Worm (Caenorhabditis elegans) whole organism, L2 larva: ENCODE data around the gene mrpl-45.

Experiments
- C34F6.9 ChIP-seq: fragments of 150-350 bp; optimal IDR thresholded peaks from 2 replicates; lab custom pipeline; 2014; ENCODE audit warnings: missing biosample characterization, missing genetic modification characterization
- F13H6.1 ChIP-seq: sonication (generic microtip); optimal IDR thresholded peaks from 2 replicates; lab custom pipeline; 2016; ENCODE audit warnings: missing genetic modification characterization, missing compliant biosample characterization
- R02D3.7 ChIP-seq: fragments of 150-350 bp; optimal IDR thresholded peaks from 2 replicates; lab custom pipeline; 2014; ENCODE audit warnings: missing biosample characterization, missing genetic modification characterization
- Y55F3AM.14 ChIP-seq: fragments of 200-800 bp; sonication (Bioruptor generic); optimal IDR thresholded peaks from 2 replicates; lab custom pipeline; 2018; ENCODE audit warnings: mild to moderate bottlenecking, missing genetic modification characterization, missing compliant biosample characterization
- ZK546.5 ChIP-seq: sonication (generic microtip); optimal IDR thresholded peaks from 2 replicates; lab custom pipeline; 2017; ENCODE audit warnings: missing biosample characterization, missing genetic modification characterization
- ama-1 ChIP-seq: fragments of 150-350 bp; optimal IDR thresholded peaks from 2 replicates; lab custom pipeline; 2018; ENCODE audit warnings: inconsistent platforms
- blmp-1 ChIP-seq: sonication (generic microtip); optimal IDR thresholded peaks from 2 replicates; lab custom pipeline; 2017; ENCODE audit warnings: missing genetic modification characterization, mild to moderate bottlenecking, missing compliant biosample characterization, antibody characterized with exemption, moderate library complexity; ENCODE audit not compliant: insufficient read depth
- ceh-16 ChIP-seq: fragments of 150-350 bp; optimal IDR thresholded peaks from 2 replicates; lab custom pipeline; 2014; ENCODE audit warnings: missing biosample characterization, missing genetic modification characterization
- egl-27 ChIP-seq: sonication (generic microtip); optimal IDR thresholded peaks from 3 replicates; lab custom pipeline; 2017; ENCODE audit warnings: missing biosample characterization, missing genetic modification reagents, missing genetic modification characterization
- elt-3 ChIP-seq: sonication (generic microtip); optimal IDR thresholded peaks from 2 replicates; lab custom pipeline; 2017; ENCODE audit warnings: missing biosample characterization, missing genetic modification characterization
- lin-13 ChIP-seq: fragments of 150-350 bp; optimal IDR thresholded peaks from 2 replicates; lab custom pipeline; 2014; ENCODE audit warnings: missing biosample characterization, missing genetic modification reagents, missing genetic modification characterization
- lin-39 ChIP-seq: fragments of 150-350 bp; optimal IDR thresholded peaks from 2 replicates; lab custom pipeline; 2014; ENCODE audit warnings: missing biosample characterization, missing genetic modification reagents, missing genetic modification characterization
- lsy-2 ChIP-seq, 2 experiments: fragments of 150-350 bp in 1 of 2; sonication (generic microtip) in 1 of 2; optimal IDR thresholded peaks; 2 replicates each; lab custom pipeline; 2014 to 2017; ENCODE audit warnings: missing biosample characterization in 2 of 2, missing genetic modification characterization in 2 of 2
- mab-5 ChIP-seq: fragments of 150-350 bp; optimal IDR thresholded peaks from 2 replicates; lab custom pipeline; 2014; ENCODE audit warnings: missing biosample characterization, missing genetic modification characterization
- nhr-10 ChIP-seq: sonication (generic microtip); optimal IDR thresholded peaks from 2 replicates; lab custom pipeline; 2017; ENCODE audit warnings: missing biosample characterization, missing genetic modification characterization
- nhr-11 ChIP-seq: fragments of 150-350 bp; optimal IDR thresholded peaks from 2 replicates; lab custom pipeline; 2014; ENCODE audit warnings: missing biosample characterization, missing genetic modification characterization
- nhr-12 ChIP-seq: fragments of 150-350 bp; optimal IDR thresholded peaks from 2 replicates; lab custom pipeline; 2014; ENCODE audit warnings: missing biosample characterization, missing genetic modification characterization
- nhr-129 ChIP-seq: fragments of 150-350 bp; optimal IDR thresholded peaks from 2 replicates; lab custom pipeline; 2014; ENCODE audit warnings: missing biosample characterization, missing genetic modification characterization
- nhr-21 ChIP-seq: fragments of 150-350 bp; optimal IDR thresholded peaks from 2 replicates; lab custom pipeline; 2014; ENCODE audit warnings: missing biosample characterization, missing genetic modification characterization
- nhr-23 ChIP-seq: fragments of 150-350 bp; optimal IDR thresholded peaks from 2 replicates; lab custom pipeline; 2014; ENCODE audit warnings: missing biosample characterization, missing genetic modification reagents, missing genetic modification characterization
- nhr-25 ChIP-seq: fragments of 150-350 bp; sonication (generic microtip); optimal IDR thresholded peaks from 3 replicates; lab custom pipeline; 2014; ENCODE audit warnings: missing biosample characterization, missing genetic modification characterization
- nhr-77 ChIP-seq: fragments of 150-350 bp; optimal IDR thresholded peaks from 2 replicates; lab custom pipeline; 2014; ENCODE audit warnings: missing biosample characterization, missing genetic modification characterization
- peb-1 ChIP-seq: fragments of 150-350 bp; optimal IDR thresholded peaks from 2 replicates; lab custom pipeline; 2014; ENCODE audit warnings: missing biosample characterization, missing genetic modification characterization
- sem-4 ChIP-seq: fragments of 150-350 bp; optimal IDR thresholded peaks from 2 replicates; lab custom pipeline; 2014; ENCODE audit warnings: missing biosample characterization, missing genetic modification reagents, missing genetic modification characterization
- skn-1 ChIP-seq: sonication (generic microtip); optimal IDR thresholded peaks from 2 replicates; lab custom pipeline; 2017; ENCODE audit warnings: missing biosample characterization, missing genetic modification characterization
- sma-3 ChIP-seq: sonication (generic microtip); optimal IDR thresholded peaks from 2 replicates; lab custom pipeline; 2016; ENCODE audit warnings: missing genetic modification reagents, missing genetic modification characterization, missing compliant biosample characterization
- sma-9 ChIP-seq, 2 experiments: fragments of 150-350 bp in 1 of 2; sonication (generic microtip) in 1 of 2; optimal IDR thresholded peaks; 2 replicates each; lab custom pipeline; 2014 to 2016; ENCODE audit warnings: missing genetic modification characterization in 2 of 2, mild to moderate bottlenecking in 1 of 2, missing biosample characterization in 1 of 2, missing compliant biosample characterization in 1 of 2, missing genetic modification reagents in 1 of 2, moderate library complexity in 1 of 2
- snpc-4 ChIP-seq: fragments of 150-350 bp; optimal IDR thresholded peaks from 2 replicates; lab custom pipeline; 2014; ENCODE audit warnings: missing biosample characterization, missing genetic modification characterization
- unc-55 ChIP-seq: fragments of 150-350 bp; sonication (generic microtip); optimal IDR thresholded peaks from 3 replicates; lab custom pipeline; 2014; ENCODE audit warnings: missing biosample characterization, missing genetic modification reagents, missing genetic modification characterization
- unc-62 ChIP-seq: fragments of 150-350 bp; optimal IDR thresholded peaks from 2 replicates; lab custom pipeline; 2014; ENCODE audit warnings: missing biosample characterization, missing genetic modification reagents, missing genetic modification characterization
- ztf-11 ChIP-seq: sonication (generic microtip); optimal IDR thresholded peaks from 2 replicates; lab custom pipeline; 2017; ENCODE audit warnings: missing biosample characterization, missing genetic modification characterization
- ztf-4 ChIP-seq: fragments of 150-350 bp; optimal IDR thresholded peaks from 2 replicates; lab custom pipeline; 2014; ENCODE audit warnings: missing biosample characterization, missing genetic modification characterization

The mrpl-45 gene

ce11 chrIII:1163203-1163602 lies 38.6 kb downstream of the mrpl-45 start:
- TF ChIP-seq ZK546.5 (tag; lab: Kevin White, UChicago): no peak
- no peak for TF ChIP-seq snpc-4 (tag; lab: Kevin White, UChicago)
- no peak for TF ChIP-seq nhr-10 (tag; lab: Kevin White, UChicago)
- TF ChIP-seq elt-3 (tag; lab: Kevin White, UChicago): no peak
- no peak for TF ChIP-seq unc-62 (GFP tag; lab: Kevin White, UChicago)
- no peak for TF ChIP-seq ceh-16 (tag; lab: Kevin White, UChicago)
- TF ChIP-seq nhr-23: no peak
- no peak for TF ChIP-seq F13H6.1 (tag; lab: Kevin White, UChicago)
- TF ChIP-seq mab-5: no peak
- TF ChIP-seq lsy-2 (tag; optimal IDR thresholded peaks at IDR 0.05; lab: Kevin White, UChicago): no peak
- TF ChIP-seq egl-27 (tag; lab: Kevin White, UChicago): no peak
- no peak for TF ChIP-seq sma-3 (GFP tag; lab: Kevin White, UChicago)
- TF ChIP-seq lin-39 (tag; lab: Kevin White, UChicago): no peak
- TF ChIP-seq sem-4 (tag; lab: Kevin White, UChicago): no peak

DNA sequence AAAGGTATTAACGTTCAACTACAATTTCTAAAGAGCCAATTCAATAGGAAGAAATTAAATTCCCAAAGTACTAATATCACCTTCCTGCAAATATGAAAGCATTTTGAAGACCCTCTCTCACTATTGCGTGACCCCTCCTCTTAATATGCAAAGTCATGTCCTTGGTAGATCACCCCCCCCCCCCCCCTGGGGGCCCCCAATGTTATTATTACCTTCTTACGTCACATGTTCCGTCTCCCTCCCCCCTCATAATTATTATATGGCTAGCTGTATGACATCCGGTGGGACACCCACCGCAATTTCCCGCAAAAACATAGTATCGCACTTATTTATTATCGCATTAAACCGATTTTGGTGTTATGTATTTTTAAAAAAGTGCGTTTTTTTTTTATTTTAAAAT lies 39.9 kb downstream of the mrpl-45 start:
- TF ChIP-seq mab-5: no peak
- no peak for TF ChIP-seq sem-4 (tag; lab: Kevin White, UChicago)
- TF ChIP-seq peb-1 (tag; lab: Kevin White, UChicago): no peak
- no peak for TF ChIP-seq nhr-21 (tag; lab: Kevin White, UChicago)
- no peak for TF ChIP-seq nhr-11 (tag; lab: Kevin White, UChicago)
- TF ChIP-seq elt-3 (tag; lab: Kevin White, UChicago): no peak
- TF ChIP-seq nhr-77 (tag; lab: Kevin White, UChicago): no peak
- no peak for TF ChIP-seq unc-55 (GFP tag; lab: Kevin White, UChicago)
- TF ChIP-seq, all 48 proteins: peak for 0

- no peak for TF ChIP-seq skn-1 (tag; lab: Kevin White, UChicago)
- TF ChIP-seq sem-4 (tag; lab: Kevin White, UChicago): no peak
- no peak for TF ChIP-seq lsy-2 (tag; optimal IDR thresholded peaks at IDR 0.05; lab: Kevin White, UChicago)
- TF ChIP-seq sma-9 (GFP tag; optimal IDR thresholded peaks at IDR 0.05; lab: Kevin White, UChicago): no peak
- no peak for TF ChIP-seq sma-9 (tag; optimal IDR thresholded peaks at IDR 0.05; lab: Kevin White, UChicago)
Measured at ce11 chrIII:1151680-1152079, 50.1 kb downstream of the mrpl-45 start, which contains the start of gene cdh-12. Gene cdh-12, plus strand, starts transcription at chrIII:1152044.

DNA sequence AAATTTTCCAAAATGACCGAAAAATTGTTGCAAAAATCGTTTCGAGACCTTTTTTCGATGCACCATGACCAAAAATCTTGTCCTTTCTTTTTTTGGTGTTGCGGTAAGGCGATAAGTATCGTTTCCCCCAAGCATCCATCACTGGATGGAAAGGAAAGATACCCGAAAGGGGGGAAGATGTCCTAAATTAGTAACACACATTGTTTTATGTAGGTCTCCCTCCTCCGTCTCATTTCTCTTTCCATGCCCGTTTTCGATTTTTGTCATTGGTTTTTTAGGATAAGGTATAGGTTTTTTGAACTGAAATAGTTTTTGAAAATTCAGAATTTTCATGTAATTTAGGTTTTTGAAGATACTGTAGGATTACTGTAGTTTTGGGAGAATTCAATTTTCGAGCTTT lies 52.3 kb downstream of the mrpl-45 start:
- no peak for TF ChIP-seq R02D3.7 (tag; lab: Kevin White, UChicago)
- TF ChIP-seq ama-1 (lab: Kevin White, UChicago): no peak
- no peak for TF ChIP-seq ZK546.5 (tag; lab: Kevin White, UChicago)
- TF ChIP-seq nhr-12 (tag; lab: Kevin White, UChicago): no peak
- no peak for TF ChIP-seq nhr-21 (tag; lab: Kevin White, UChicago)
- no peak for TF ChIP-seq unc-62 (GFP tag; lab: Kevin White, UChicago)
- TF ChIP-seq blmp-1 (tag; lab: Kevin White, UChicago): no peak
- TF ChIP-seq nhr-129: no peak
- TF ChIP-seq ztf-4 (tag; lab: Kevin White, UChicago): no peak
- no peak for TF ChIP-seq C34F6.9 (tag; lab: Kevin White, UChicago)
- TF ChIP-seq ztf-11 (tag; lab: Kevin White, UChicago): no peak
- TF ChIP-seq lin-39 (tag; lab: Kevin White, UChicago): no peak
- no peak for TF ChIP-seq nhr-25 (tag; lab: Kevin White, UChicago)
- no peak for TF ChIP-seq elt-3 (tag; lab: Kevin White, UChicago)
- no peak for TF ChIP-seq Y55F3AM.14 (GFP tag; lab: Kevin White, UChicago)
- no peak for TF ChIP-seq lin-13

DNA sequence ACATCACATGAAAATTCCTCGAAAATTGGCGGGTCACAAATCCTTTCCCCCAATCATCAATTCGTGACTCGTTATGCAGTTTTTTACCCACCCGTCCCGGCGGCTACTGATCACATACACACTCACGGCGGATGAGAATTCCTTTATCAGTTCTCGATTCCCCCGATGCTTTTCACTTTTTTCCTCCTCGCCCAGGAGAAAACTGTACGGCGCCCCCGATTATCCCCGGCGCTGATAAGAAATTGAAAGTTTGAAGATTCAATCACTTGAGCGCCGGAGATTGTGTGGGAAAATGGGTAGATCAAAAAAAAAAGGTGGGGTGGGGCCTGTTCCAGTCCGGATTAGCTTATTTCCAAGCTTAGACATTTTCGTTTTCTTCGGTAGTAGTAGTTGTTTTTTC lies 53.9 kb downstream of the mrpl-45 start:
- no peak for TF ChIP-seq sem-4 (tag; lab: Kevin White, UChicago)
- TF ChIP-seq nhr-129: no peak
- peak; percentile 28 for TF ChIP-seq blmp-1 (tag; lab: Kevin White, UChicago)
